Worm (Caenorhabditis elegans): ENCODE data around the gene F15D4.4.

ce11 chrII:13267305-13267704, 24.4 kb upstream of the F15D4.4 start:
- TF ChIP-seq dao-5 (tag; optimal IDR thresholded peaks at IDR 0.05) (no peak), him-1 (tag; optimal IDR thresholded peaks at IDR 0.05) (no peak)

All from whole organism, L4/young adult.